Worm (Caenorhabditis elegans): ENCODE data around the gene skr-12.
A peak's percentile ranks its signal among the peaks of the same experiment; 100 is the strongest.
"Not testable (repeated sequence)": the region's sequence is repeated elsewhere in the genome, so short reads cannot be mapped to it uniquely, and the experiment has no call there.

skr-12 gene

ce11 chrIV:17165734-17166133 is 1.3 kb upstream of the skr-12 start, which contains the start of gene skr-8:
skr-8 (minus strand) TSS chrIV:17165834.
- TF ChIP-seq F10B5.3 (tag; optimal IDR thresholded peaks at IDR 0.05); dpl-1 (GFP tag; optimal IDR thresholded peaks at IDR 0.05); ZK337.2 (GFP tag; IDR thresholded peaks at IDR 0.05): not testable (repeated sequence)

ce11 chrIV:17171732-17172131 is 4.7 kb downstream of the skr-12 start:
- TF ChIP-seq daf-19 (GFP tag; conservative IDR thresholded peaks at IDR 0.05) = no peak
- no peak for TF ChIP-seq mes-2 (tag; optimal IDR thresholded peaks at IDR 0.05; ENCODE audit: poor library complexity, severe bottlenecking)
- no peak for TF ChIP-seq ZK546.5 (tag; optimal IDR thresholded peaks at IDR 0.05)
- TF ChIP-seq nhr-111 (GFP tag; optimal IDR thresholded peaks at IDR 0.05) = no peak
- no peak for TF ChIP-seq daf-12 (tag; optimal IDR thresholded peaks at IDR 0.05)
- no peak for TF ChIP-seq egl-43 (GFP tag; IDR thresholded peaks at IDR 0.05)
- no peak for TF ChIP-seq gei-8 (GFP tag; optimal IDR thresholded peaks at IDR 0.05)
- no peak for TF ChIP-seq nhr-6 (tag; optimal IDR thresholded peaks at IDR 0.05)
- no peak for TF ChIP-seq jun-1 (tag; optimal IDR thresholded peaks at IDR 0.05)
- TF ChIP-seq spr-1 (tag; optimal IDR thresholded peaks at IDR 0.05) = no peak
- TF ChIP-seq ceh-62 (tag; optimal IDR thresholded peaks at IDR 0.05) = no peak
- TF ChIP-seq pqm-1 (tag; optimal IDR thresholded peaks at IDR 0.05) = peak; percentile 98
- no peak for TF ChIP-seq Y105C5A.15 (GFP tag; IDR thresholded peaks at IDR 0.05)
- TF ChIP-seq aha-1 (tag) = peak; percentile 93
- no peak for TF ChIP-seq ces-1 (GFP tag; optimal IDR thresholded peaks at IDR 0.05)
- no peak for TF ChIP-seq daf-16 (GFP tag; optimal IDR thresholded peaks at IDR 0.05)
- peak; percentile 99 for TF ChIP-seq daf-16 (tag; optimal IDR thresholded peaks at IDR 0.05)
- no peak for TF ChIP-seq F37D6.2 (tag; optimal IDR thresholded peaks at IDR 0.05)
- no peak for TF ChIP-seq nhr-25 (tag; optimal IDR thresholded peaks at IDR 0.05; ENCODE audit: borderline replicate concordance, insufficient read depth)
- TF ChIP-seq F26F4.8 (GFP tag; conservative IDR thresholded peaks at IDR 0.05) = no peak
- TF ChIP-seq nhr-48 (tag; optimal IDR thresholded peaks at IDR 0.05) = peak; percentile 13
- TF ChIP-seq mdl-1 (tag; optimal IDR thresholded peaks at IDR 0.05) = peak in 1 of 2 experiments; percentile 56
- TF ChIP-seq attf-4 (tag; optimal IDR thresholded peaks at IDR 0.05) = no peak
- TF ChIP-seq lin-38 (GFP tag; IDR thresholded peaks at IDR 0.05) = no peak
- TF ChIP-seq mxl-3 (GFP tag; optimal IDR thresholded peaks at IDR 0.05) = peak; percentile 88
- peak; percentile 57 for TF ChIP-seq php-3 (GFP tag; IDR thresholded peaks at IDR 0.05)
- TF ChIP-seq madf-5 (GFP tag; IDR thresholded peaks at IDR 0.05) = no peak
- TF ChIP-seq hlh-11 (tag; optimal IDR thresholded peaks at IDR 0.05) = peak; percentile 90
- TF ChIP-seq nhr-41 (GFP tag; IDR thresholded peaks at IDR 0.05) = no peak
- TF ChIP-seq nhr-77 (tag; optimal IDR thresholded peaks at IDR 0.05) = peak; percentile 57
- no peak for TF ChIP-seq fkh-10 (GFP tag; optimal IDR thresholded peaks at IDR 0.05)
- peak in 1 of 2 experiments; percentile 64 for TF ChIP-seq unc-62 (GFP tag; optimal IDR thresholded peaks at IDR 0.05 in 1 of 2)
- no peak for TF ChIP-seq unc-62 (tag; optimal IDR thresholded peaks at IDR 0.05)
- no peak for TF ChIP-seq ama-1 (optimal IDR thresholded peaks at IDR 0.05)
- peak; percentile 90 for TF ChIP-seq nhr-28 (tag; optimal IDR thresholded peaks at IDR 0.05)
- TF ChIP-seq pha-4 (GFP tag; IDR thresholded peaks at IDR 0.05) = no peak
- no peak for TF ChIP-seq pha-4 (tag; optimal IDR thresholded peaks at IDR 0.05)
- peak; percentile 66; the same call in 1 of the 2 replicates for TF ChIP-seq dmd-6 (GFP tag; IDR thresholded peaks at IDR 0.05)
- no peak for TF ChIP-seq spr-3 (GFP tag; optimal IDR thresholded peaks at IDR 0.05)
- TF ChIP-seq lin-1 (GFP tag; IDR thresholded peaks at IDR 0.05) = peak; percentile 86
- no peak for TF ChIP-seq duxl-1 (tag; optimal IDR thresholded peaks at IDR 0.05; ENCODE audit: poor library complexity)
- TF ChIP-seq ceh-28 (tag; optimal IDR thresholded peaks at IDR 0.05) = no peak
- no peak for TF ChIP-seq T20F7.1 (GFP tag; optimal IDR thresholded peaks at IDR 0.05)
- TF ChIP-seq lsy-2 (tag; optimal IDR thresholded peaks at IDR 0.05) = no peak
- TF ChIP-seq hlh-30 (tag; optimal IDR thresholded peaks at IDR 0.05; ENCODE audit: insufficient read depth) = peak; percentile 35
- TF ChIP-seq snpc-1.2 (GFP tag; IDR thresholded peaks at IDR 0.05) = no peak
- TF ChIP-seq unc-39 (tag; optimal IDR thresholded peaks at IDR 0.05) = no peak

Data from whole organism, L4 larva.